Worm (Caenorhabditis elegans) whole organism, midembryonic: ENCODE data around the gene C05E4.12.

Source experiments
- cog-1 ChIP-seq: sonication (generic microtip); optimal IDR thresholded peaks from 2 replicates; lab custom pipeline; 2016; ENCODE audit warnings: missing genetic modification characterization, missing compliant biosample characterization
- ref-1 ChIP-seq: fragments of 200-800 bp; sonication (Bioruptor generic); conservative IDR thresholded peaks from 2 replicates; pipeline ENCODE4 v1.3.6; 2022; ENCODE audit warnings: missing genetic modification reagents, missing genetic modification characterization, missing compliant biosample characterization

DNA sequence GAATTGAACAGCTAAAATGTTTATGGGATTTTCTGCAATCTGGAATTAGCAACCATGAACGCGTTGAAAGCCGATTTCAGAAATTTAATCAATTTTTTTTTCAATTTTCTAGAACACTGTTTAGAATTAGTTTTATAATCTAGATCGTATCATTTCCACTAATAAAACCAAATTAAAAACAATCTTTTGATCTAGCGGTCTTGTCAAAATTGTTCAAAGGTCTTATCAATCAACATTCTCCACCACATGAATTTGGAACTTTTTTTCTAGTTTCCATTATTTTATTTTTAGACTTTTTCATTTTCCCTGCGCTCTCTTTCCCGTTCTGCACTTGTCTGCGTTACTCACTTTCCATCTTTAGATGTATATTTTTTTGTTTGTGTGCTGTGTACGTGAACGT, 558 bp upstream of the C05E4.12 start, which contains the start of gene srp-2:
- no peak for TF ChIP-seq cog-1 (tag; lab: Kevin White, UChicago)
- TF ChIP-seq ref-1 (GFP tag; lab: Robert Waterston, UW) = no peak
